Worm (Caenorhabditis elegans): Measurements from ENCODE around the gene C30H6.8.

C30H6.8 gene

DNA sequence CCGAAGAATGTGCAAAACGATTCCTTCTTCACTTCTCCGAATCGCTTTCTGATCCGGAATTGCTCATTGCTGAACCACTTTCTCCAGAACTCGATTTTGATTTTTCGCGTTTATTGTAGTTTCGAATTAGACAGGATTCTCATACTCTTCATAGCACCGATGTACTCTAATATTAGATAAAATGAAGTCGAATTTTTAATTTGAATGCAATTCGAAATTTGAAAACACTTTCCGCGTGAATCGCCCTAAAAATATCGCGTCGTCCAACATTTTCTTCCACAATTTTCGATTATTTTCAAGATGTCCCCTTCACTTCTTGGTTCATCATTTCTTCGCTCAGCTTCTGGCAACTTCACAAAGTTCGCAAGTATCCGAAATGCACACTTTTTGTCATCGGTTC is at the start of gene C30H6.8:
C30H6.8 (plus strand) TSS at position 301 of the 400 bp plus-strand sequence.
- TF ChIP-seq tab-1 (GFP tag; IDR thresholded peaks at IDR 0.05), result no peak
- TF ChIP-seq med-1 (GFP tag; optimal IDR thresholded peaks at IDR 0.05; ENCODE audit: insufficient read depth), result no peak
- no peak for TF ChIP-seq cog-1 (tag; optimal IDR thresholded peaks at IDR 0.05)
- no peak for TF ChIP-seq ztf-29 (GFP tag; IDR thresholded peaks at IDR 0.05)
- TF ChIP-seq ztf-23 (GFP tag; IDR thresholded peaks at IDR 0.05), result no peak
- TF ChIP-seq klf-2 (GFP tag; conservative IDR thresholded peaks at IDR 0.05), result no peak
- TF ChIP-seq flt-1 (GFP tag; IDR thresholded peaks at IDR 0.05), result no peak
- no peak for TF ChIP-seq T22C8.4 (GFP tag; IDR thresholded peaks at IDR 0.05)
- no peak for TF ChIP-seq ref-1 (GFP tag; conservative IDR thresholded peaks at IDR 0.05)

DNA sequence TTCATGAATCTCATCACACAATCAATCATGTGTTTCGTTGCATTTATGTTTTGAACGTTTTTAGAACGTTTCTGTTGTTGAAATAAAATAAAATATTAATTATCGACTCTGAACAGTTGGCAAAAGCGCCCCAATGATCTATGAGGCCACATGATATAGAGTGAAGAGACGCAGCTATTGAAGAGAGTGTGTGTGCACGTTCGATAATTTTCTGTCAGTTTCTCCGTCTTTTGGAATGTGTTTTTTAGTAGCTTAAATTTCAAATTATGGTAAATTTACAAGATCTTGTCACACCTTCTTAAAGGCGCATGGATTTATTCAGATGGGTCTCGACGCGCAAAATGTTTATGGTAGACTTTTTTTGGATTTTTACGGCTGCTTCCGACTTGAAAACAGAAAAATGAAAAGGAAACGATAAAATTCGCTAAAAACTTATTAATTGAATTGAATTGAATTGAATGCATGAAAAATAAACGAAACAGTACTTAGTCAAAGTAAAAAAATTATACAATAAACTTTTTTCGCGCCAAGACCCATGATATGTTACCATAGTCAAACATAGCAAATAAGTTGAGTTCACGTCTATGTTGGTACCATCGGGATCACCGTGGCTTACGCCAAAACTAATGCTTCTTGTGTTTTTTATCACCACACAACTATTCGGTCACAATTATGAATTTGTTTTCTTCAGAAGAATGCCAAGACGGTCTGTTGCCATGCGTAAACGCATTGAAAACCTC is 48.4 kb upstream of the C30H6.8 start, which contains the start of gene C49C3.15:
C49C3.15 (plus strand) TSS at position 690 of the 740 bp plus-strand sequence.
- no peak for TF ChIP-seq T22C8.4 (GFP tag; IDR thresholded peaks at IDR 0.05)
- TF ChIP-seq ztf-23 (GFP tag; IDR thresholded peaks at IDR 0.05), result no peak
- no peak for TF ChIP-seq tab-1 (GFP tag; IDR thresholded peaks at IDR 0.05)
- TF ChIP-seq klf-2 (GFP tag; conservative IDR thresholded peaks at IDR 0.05), result no peak
- no peak for TF ChIP-seq ztf-29 (GFP tag; IDR thresholded peaks at IDR 0.05)

DNA sequence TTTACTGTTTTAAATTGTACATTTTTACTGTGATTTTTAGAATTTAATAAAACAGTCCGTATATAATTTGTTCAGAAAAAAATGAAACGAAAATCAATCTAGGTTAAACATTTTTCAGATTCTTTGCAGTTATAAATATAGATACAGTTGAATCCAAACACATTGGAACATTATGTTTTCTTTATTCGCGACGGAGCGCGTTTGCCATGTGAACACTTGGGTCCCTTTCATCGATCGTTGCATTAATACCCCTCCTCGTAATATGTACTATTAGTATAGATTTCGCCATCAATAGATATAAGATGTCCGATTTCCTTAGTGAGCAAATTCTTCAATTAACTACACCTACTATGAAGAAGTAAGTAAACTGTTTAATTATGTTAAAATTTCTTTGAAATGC is 47.1 kb upstream of the C30H6.8 start, which contains the start of gene C49C3.8:
C49C3.8 (plus strand) TSS at position 173 of the 400 bp plus-strand sequence.
- no peak for TF ChIP-seq ztf-29 (GFP tag; IDR thresholded peaks at IDR 0.05)
- no peak for TF ChIP-seq ref-1 (GFP tag; conservative IDR thresholded peaks at IDR 0.05)
- TF ChIP-seq cog-1 (tag; optimal IDR thresholded peaks at IDR 0.05), result no peak
- TF ChIP-seq klf-2 (GFP tag; conservative IDR thresholded peaks at IDR 0.05), result no peak
- no peak for TF ChIP-seq flt-1 (GFP tag; IDR thresholded peaks at IDR 0.05)
- no peak for TF ChIP-seq ztf-23 (GFP tag; IDR thresholded peaks at IDR 0.05)
- TF ChIP-seq tab-1 (GFP tag; IDR thresholded peaks at IDR 0.05), result no peak
- no peak for TF ChIP-seq med-1 (GFP tag; optimal IDR thresholded peaks at IDR 0.05; ENCODE audit: insufficient read depth)
- TF ChIP-seq T22C8.4 (GFP tag; IDR thresholded peaks at IDR 0.05), result no peak

DNA sequence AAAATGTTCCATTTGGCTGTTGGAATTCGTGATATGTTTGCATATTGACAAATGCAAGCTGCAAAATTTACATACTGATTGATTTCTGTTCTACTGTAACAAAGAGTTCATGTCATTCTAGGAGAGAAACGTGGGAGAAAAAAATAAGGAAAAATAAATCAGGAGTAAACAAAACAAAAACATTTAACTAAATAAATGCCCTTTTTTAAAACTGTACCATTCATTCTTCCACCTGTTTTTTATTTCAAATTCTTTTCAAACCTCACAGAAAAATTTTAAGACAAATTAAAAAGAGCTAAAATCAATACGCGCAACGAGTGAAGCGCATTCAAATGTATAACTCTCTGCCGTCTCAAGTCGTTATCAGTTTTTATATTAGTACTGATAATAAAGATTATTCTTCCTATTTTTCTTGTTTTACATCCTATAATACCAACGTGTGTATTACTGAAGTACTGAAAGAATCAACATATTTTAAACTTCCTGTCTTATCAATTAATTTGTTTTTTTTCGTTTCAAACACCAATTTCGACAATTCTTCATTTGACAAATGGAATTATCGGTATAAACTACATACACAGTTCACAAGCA is 43.1 kb upstream of the C30H6.8 start, which contains the start of gene C49C3.10:
C49C3.10 (minus strand) TSS at position 51 of the 591 bp plus-strand sequence.
- no peak for TF ChIP-seq med-1 (GFP tag; optimal IDR thresholded peaks at IDR 0.05; ENCODE audit: insufficient read depth)
- TF ChIP-seq T22C8.4 (GFP tag; IDR thresholded peaks at IDR 0.05), result no peak
- TF ChIP-seq ztf-23 (GFP tag; IDR thresholded peaks at IDR 0.05), result no peak
- no peak for TF ChIP-seq klf-2 (GFP tag; conservative IDR thresholded peaks at IDR 0.05)
- TF ChIP-seq cog-1 (tag; optimal IDR thresholded peaks at IDR 0.05), result no peak
- TF ChIP-seq flt-1 (GFP tag; IDR thresholded peaks at IDR 0.05), result no peak
- TF ChIP-seq ztf-29 (GFP tag; IDR thresholded peaks at IDR 0.05), result no peak
- no peak for TF ChIP-seq ref-1 (GFP tag; conservative IDR thresholded peaks at IDR 0.05)
- no peak for TF ChIP-seq tab-1 (GFP tag; IDR thresholded peaks at IDR 0.05)

DNA sequence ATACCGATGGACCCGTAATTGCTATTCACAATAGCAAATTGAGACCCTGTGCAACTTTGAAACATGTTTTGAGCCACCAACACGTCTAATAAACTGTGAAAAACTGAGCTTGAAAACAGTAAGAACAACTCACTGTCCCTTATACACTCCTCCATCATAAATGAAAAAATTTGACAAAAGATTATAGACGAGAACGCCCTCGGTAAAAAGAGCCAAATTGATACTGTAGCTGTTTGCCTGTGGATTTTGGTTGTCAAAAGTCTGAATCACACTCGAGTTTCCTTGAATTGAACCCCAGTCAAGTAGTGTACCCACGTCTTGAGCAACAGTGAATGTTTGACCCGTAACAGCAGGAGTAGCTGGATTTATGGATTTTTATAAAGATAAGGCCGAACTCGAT is 41.1 kb upstream of the C30H6.8 start:
- TF ChIP-seq cog-1 (tag; optimal IDR thresholded peaks at IDR 0.05), result no peak
- TF ChIP-seq ztf-23 (GFP tag; IDR thresholded peaks at IDR 0.05), result no peak
- TF ChIP-seq ztf-29 (GFP tag; IDR thresholded peaks at IDR 0.05), result no peak
- TF ChIP-seq med-1 (GFP tag; optimal IDR thresholded peaks at IDR 0.05; ENCODE audit: insufficient read depth), result no peak
- TF ChIP-seq T22C8.4 (GFP tag; IDR thresholded peaks at IDR 0.05), result no peak
- TF ChIP-seq flt-1 (GFP tag; IDR thresholded peaks at IDR 0.05), result no peak
- TF ChIP-seq tab-1 (GFP tag; IDR thresholded peaks at IDR 0.05), result no peak

DNA sequence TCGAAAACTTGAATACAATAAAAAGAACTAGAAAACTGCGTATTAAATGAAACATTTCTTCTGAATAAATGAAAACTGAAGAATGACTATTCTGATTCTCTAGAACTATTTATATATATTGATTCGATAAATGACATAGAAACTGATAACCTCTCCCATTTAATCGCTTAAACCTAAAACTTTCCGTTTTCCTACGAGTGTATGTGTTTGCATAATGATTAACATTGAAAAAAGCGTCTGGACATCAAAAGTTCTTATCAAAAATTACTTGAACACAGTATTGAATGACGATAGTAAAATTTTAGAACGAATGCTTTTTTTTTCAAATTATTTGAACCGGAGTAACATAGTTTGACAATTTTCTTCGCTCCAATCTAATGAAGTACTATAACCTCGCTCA is 40.0 kb upstream of the C30H6.8 start, which contains the start of gene C49C3.9:
C49C3.9 (minus strand) TSS at position 136 of the 400 bp plus-strand sequence.
- TF ChIP-seq ztf-23 (GFP tag; IDR thresholded peaks at IDR 0.05) (no peak), ztf-29 (GFP tag; IDR thresholded peaks at IDR 0.05) (no peak), flt-1 (GFP tag; IDR thresholded peaks at IDR 0.05) (no peak), med-1 (GFP tag; optimal IDR thresholded peaks at IDR 0.05; ENCODE audit: insufficient read depth) (no peak), klf-2 (GFP tag; conservative IDR thresholded peaks at IDR 0.05) (no peak), tab-1 (GFP tag; IDR thresholded peaks at IDR 0.05) (no peak), cog-1 (tag; optimal IDR thresholded peaks at IDR 0.05) (no peak), T22C8.4 (GFP tag; IDR thresholded peaks at IDR 0.05) (no peak), ref-1 (GFP tag; conservative IDR thresholded peaks at IDR 0.05) (no peak)

DNA sequence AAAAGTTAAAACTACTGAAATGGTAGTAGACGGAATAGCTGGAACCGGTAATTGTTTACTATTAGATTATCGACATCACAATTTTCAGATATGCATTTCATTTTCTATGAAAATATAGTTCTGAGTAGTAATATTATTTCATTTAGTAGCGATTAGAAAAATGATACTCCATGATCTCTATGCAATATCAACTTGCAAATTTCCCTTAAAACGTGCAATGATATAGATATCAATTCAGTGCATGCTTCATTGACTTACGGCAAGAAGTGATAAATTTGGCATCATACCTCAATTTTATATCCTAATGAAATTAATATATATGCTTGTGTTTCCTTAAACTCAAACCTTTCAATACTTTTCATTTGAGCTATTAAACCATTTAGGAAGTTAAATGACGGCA is 39.5 kb upstream of the C30H6.8 start, which contains the start of gene C49C3.21:
C49C3.21 (plus strand) TSS at position 301 of the 400 bp plus-strand sequence.
- TF ChIP-seq med-1 (GFP tag; optimal IDR thresholded peaks at IDR 0.05; ENCODE audit: insufficient read depth) (no peak), ztf-23 (GFP tag; IDR thresholded peaks at IDR 0.05) (no peak), ztf-29 (GFP tag; IDR thresholded peaks at IDR 0.05) (no peak), klf-2 (GFP tag; conservative IDR thresholded peaks at IDR 0.05) (no peak), tab-1 (GFP tag; IDR thresholded peaks at IDR 0.05) (no peak), ref-1 (GFP tag; conservative IDR thresholded peaks at IDR 0.05) (no peak)

DNA sequence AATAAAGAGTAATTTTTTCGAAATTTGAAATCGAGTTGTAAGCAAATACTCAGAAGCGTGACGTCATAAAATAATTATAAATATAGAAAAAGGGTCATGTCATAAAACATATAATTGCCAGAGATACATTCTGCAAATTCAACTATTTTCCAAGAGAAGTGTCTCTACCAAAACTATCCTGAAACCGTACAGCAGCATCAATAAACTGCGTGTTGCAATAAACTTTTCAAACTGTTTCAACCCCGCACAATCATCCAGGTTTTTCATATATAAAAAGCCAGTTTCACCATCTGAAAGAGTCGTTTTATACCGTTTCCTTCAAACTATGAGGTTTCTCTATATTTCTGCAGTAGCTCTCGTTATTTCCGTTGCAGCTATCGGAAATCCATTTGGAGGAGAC is 38.6 kb upstream of the C30H6.8 start, which contains the start of gene C49C3.11:
C49C3.11 (plus strand) TSS at position 301 of the 400 bp plus-strand sequence.
- TF ChIP-seq cog-1 (tag; optimal IDR thresholded peaks at IDR 0.05), result no peak
- TF ChIP-seq T22C8.4 (GFP tag; IDR thresholded peaks at IDR 0.05), result no peak
- TF ChIP-seq ztf-23 (GFP tag; IDR thresholded peaks at IDR 0.05), result no peak
- no peak for TF ChIP-seq tab-1 (GFP tag; IDR thresholded peaks at IDR 0.05)
- TF ChIP-seq ztf-29 (GFP tag; IDR thresholded peaks at IDR 0.05), result no peak
- TF ChIP-seq flt-1 (GFP tag; IDR thresholded peaks at IDR 0.05), result no peak
- TF ChIP-seq med-1 (GFP tag; optimal IDR thresholded peaks at IDR 0.05; ENCODE audit: insufficient read depth), result no peak
- no peak for TF ChIP-seq klf-2 (GFP tag; conservative IDR thresholded peaks at IDR 0.05)
- TF ChIP-seq ref-1 (GFP tag; conservative IDR thresholded peaks at IDR 0.05), result no peak

DNA sequence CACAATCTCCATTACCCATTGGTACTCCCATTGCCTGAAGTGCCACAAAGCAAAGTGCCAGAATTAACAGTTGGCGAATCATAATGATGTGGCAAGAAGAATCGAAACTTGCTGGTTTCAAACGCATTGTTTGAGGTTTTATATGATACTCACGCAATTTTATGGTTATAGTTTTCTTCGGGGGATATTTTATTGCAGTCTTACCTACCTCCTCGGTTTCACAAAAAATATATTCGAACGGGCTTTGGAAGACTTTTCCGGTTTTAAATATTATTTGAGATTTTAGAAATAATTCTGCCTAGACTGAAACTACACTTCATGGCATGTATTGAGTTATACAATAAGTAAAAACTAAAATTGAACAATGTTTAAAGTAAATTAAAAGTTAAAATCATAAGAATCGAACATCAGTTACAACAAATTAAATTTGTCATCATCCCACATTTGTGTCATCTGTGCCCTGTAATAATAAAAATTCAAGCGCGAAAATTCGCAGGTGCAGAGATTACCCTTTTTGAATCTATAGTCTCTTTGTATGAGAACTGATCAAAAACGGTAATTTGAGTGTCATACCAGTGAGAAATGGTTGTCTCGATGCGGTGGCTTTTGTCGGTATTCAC is 35.4 kb upstream of the C30H6.8 start, which contains the start of the genes clec-197 and clec-198:
clec-197 (minus strand) TSS at position 101 of the 620 bp plus-strand sequence.
clec-198 (plus strand) TSS at position 570 of the 620 bp plus-strand sequence.
- no peak for TF ChIP-seq flt-1 (GFP tag; IDR thresholded peaks at IDR 0.05)
- TF ChIP-seq ref-1 (GFP tag; conservative IDR thresholded peaks at IDR 0.05), result no peak
- no peak for TF ChIP-seq ztf-23 (GFP tag; IDR thresholded peaks at IDR 0.05)
- no peak for TF ChIP-seq cog-1 (tag; optimal IDR thresholded peaks at IDR 0.05)
- no peak for TF ChIP-seq tab-1 (GFP tag; IDR thresholded peaks at IDR 0.05)
- no peak for TF ChIP-seq klf-2 (GFP tag; conservative IDR thresholded peaks at IDR 0.05)
- no peak for TF ChIP-seq T22C8.4 (GFP tag; IDR thresholded peaks at IDR 0.05)
- TF ChIP-seq ztf-29 (GFP tag; IDR thresholded peaks at IDR 0.05), result no peak
- no peak for TF ChIP-seq med-1 (GFP tag; optimal IDR thresholded peaks at IDR 0.05; ENCODE audit: insufficient read depth)
